Fruit fly (Drosophila melanogaster) whole organism: ENCODE measurements around the gene CG6511.

Experiments
- Dll ChIP-seq: fragments of >200 bp; optimal IDR thresholded peaks from 2 replicates; lab custom pipeline; 2017
- EcR ChIP-seq, 2 experiments: fragments of >200 bp; optimal IDR thresholded peaks; 2 replicates each; lab custom pipeline; 2017; ENCODE audit warnings: missing biosample characterization in 2 of 2, missing genetic modification characterization in 2 of 2, missing genetic modification reagents in 2 of 2
- pan ChIP-seq: fragments of >200 bp; optimal IDR thresholded peaks from 2 replicates; lab custom pipeline; 2017
- psq ChIP-seq: fragments of >200 bp; optimal IDR thresholded peaks from 2 replicates; lab custom pipeline; 2017
- usp ChIP-seq: fragments of >200 bp; optimal IDR thresholded peaks from 2 replicates; lab custom pipeline; 2017; ENCODE audit warnings: missing biosample characterization, missing genetic modification characterization, mixed read lengths

DNA sequence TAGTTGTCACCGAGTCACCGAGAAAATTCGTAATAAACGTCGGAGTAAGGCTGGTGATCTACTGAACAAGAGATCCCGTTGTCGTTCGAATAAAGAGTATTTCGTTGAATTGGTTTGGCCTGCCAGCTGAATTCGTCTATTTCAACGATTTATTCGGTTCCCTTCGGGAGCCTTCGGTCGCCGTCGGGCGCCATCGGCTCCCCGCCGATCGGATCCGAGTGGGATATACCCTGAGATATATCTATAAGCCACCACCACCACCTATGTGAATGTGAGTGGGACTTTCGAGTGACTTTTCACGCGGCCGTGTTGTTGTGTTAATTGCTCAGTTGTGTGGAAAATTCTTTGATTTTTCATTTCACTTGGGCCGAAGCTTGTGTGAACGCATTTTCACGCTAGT lies 24.1 kb downstream of the CG6511 start, which contains the start of gene Prm:
- TF ChIP-seq pan (lab: Kevin White, UChicago) (no peak), psq (lab: Kevin White, UChicago) (no peak), EcR (GFP tag; optimal IDR thresholded peaks at IDR 0.05; lab: Kevin White, UChicago) (no peak), Dll (no peak), usp (GFP tag; lab: Kevin White, UChicago) (no peak)
